Fruit fly (Drosophila melanogaster): ENCODE results near the gene CG43392.

DNA sequence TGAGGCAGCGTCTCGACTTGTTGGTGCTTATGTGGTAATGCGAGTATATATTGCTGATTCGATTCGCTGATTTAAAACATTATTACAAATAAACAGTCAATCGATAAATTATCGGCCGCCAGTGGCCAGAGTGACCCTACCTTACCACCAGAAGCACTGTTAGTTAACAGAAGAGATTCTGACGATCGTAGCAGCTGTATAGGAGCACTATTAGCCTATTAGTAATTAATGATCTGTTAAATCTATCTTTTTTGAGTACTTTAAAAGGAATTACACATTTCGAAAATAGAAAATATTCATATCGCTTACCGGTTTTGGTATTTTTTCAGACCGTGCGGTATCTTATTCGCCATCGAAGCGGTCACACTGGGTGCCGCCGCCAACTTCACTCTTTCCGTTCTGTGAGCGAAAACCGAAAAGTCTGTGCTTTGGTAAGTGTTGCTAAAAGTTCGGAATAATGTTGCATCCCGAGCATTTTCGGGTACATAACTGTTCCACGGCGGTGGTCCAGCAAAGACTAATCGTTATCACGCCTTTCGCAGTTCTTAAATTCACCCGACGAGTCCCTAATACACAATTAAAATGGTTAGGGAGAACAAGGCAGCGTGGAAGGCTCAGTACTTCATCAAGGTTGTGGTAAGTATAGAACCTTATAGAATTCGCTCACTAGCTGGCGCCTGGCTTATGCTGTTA lies 46.3 kb upstream of the CG43392 start, which contains the start of the genes CG7130 and RpLP0:
- peak; percentile 94 for TF ChIP-seq Snoo (tag; optimal IDR thresholded peaks at IDR 0.05)
- TF ChIP-seq Ets98B (GFP tag; IDR thresholded peaks at IDR 0.05) = peak; percentile 49
- peak; percentile 27 for TF ChIP-seq CG9948 (tag; optimal IDR thresholded peaks at IDR 0.05)
- 0 out of 3 replicates have a peak, but pooled peaks have one; percentile 35 for TF ChIP-seq fd96Ca (GFP tag; IDR thresholded peaks at IDR 0.05)
- TF ChIP-seq CG12605 (GFP tag; IDR thresholded peaks at IDR 0.05) = no peak
- peak; percentile 70 for TF ChIP-seq Pif1B (GFP tag; optimal IDR thresholded peaks at IDR 0.05)
- TF ChIP-seq CG34367 (tag; optimal IDR thresholded peaks at IDR 0.05) = peak; percentile 79
- TF ChIP-seq D1 (tag; optimal IDR thresholded peaks at IDR 0.05) = no peak
- no peak for TF ChIP-seq CG14655 (GFP tag; optimal IDR thresholded peaks at IDR 0.05)
- TF ChIP-seq CG8301 (tag; optimal IDR thresholded peaks at IDR 0.05) = peak; percentile 35
- peak; percentile 84 for TF ChIP-seq Pif1A (GFP tag; optimal IDR thresholded peaks at IDR 0.05)
